Worm (Caenorhabditis elegans): ENCODE data around the gene maph-1.3.

Gene maph-1.3

DNA sequence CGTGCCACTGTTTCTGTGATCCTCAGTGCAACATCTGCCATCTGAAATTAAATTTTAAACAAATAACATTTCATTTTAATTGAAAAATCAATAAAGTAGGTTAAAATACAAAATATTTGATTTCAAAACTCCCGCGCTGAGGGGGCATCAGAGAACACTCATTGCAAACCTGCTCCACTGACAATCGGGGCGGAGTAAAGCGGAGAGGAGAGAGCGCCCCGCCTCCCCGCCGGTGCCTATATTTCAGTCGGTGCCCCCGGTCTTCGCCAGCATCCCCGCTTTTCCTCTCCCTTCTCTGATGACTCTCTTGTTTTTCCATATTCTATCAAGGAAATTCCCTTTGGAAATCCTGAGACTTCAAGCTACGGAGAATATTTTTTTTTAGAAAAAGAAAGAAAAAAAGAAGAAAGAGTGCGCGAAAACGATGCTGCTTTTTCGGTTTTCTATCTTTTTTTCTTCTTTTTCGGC, 18.3 kb downstream of the maph-1.3 start, which contains the start of gene brc-1 (continued):
- TF ChIP-seq nhr-237 (tag; optimal IDR thresholded peaks at IDR 0.05) (no peak), blmp-1 (tag; optimal IDR thresholded peaks at IDR 0.05; ENCODE audit: insufficient read depth) (peak; percentile 66), lin-13 (GFP tag; optimal IDR thresholded peaks at IDR 0.05) (peak; percentile 95), unc-55 (GFP tag; optimal IDR thresholded peaks at IDR 0.05) (peak; percentile 98), egl-27 (tag; optimal IDR thresholded peaks at IDR 0.05) (peak; percentile 53), ceh-16 (tag; optimal IDR thresholded peaks at IDR 0.05) (peak; percentile 70), nhr-21 (tag; optimal IDR thresholded peaks at IDR 0.05) (peak; percentile 74), peb-1 (tag; optimal IDR thresholded peaks at IDR 0.05) (no peak), ZK546.5 (tag; optimal IDR thresholded peaks at IDR 0.05) (peak; percentile 52)

DNA sequence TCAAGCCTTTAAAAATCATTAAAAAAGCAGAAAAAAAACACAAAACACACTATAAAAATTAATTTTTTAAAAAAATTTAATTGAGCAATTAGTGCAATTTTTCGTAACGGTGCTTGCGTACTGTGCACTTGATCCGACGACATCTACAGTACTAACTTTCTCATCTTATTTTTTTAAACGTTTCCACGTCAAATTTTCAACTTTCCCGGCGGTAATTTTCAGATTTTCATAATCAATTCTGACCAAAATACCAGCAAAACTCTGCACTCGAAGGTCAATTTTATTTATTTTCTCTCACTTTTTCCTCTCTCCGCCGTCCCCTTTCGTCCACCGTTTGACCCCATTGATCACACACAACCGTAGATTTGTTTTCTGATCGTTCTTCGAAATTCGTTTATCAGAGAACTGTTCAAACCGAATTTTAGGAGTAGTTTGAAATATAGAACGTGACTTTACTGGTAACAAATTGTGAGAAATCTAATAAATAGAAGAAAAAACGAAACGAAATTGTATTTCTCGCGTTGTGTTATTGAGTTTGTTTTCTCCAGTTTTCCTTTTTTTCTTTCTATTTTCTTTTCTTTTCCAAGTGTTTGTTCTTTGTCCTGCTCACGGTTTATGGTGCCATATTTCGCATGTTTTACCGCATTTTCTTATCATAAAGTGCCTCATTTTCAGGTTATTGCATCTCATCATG, 19.3 kb downstream of the maph-1.3 start, which contains the start of gene acs-19:
TSS of gene acs-19 (plus strand) at position 676 of the 694 bp plus-strand sequence.
- TF ChIP-seq nhr-11 (tag; optimal IDR thresholded peaks at IDR 0.05) (no peak), lin-39 (tag; optimal IDR thresholded peaks at IDR 0.05) (no peak), C34F6.9 (tag; optimal IDR thresholded peaks at IDR 0.05) (peak; percentile 29), sma-9 (GFP tag; optimal IDR thresholded peaks at IDR 0.05) (no peak), sma-9 (tag; optimal IDR thresholded peaks at IDR 0.05) (no peak), nhr-129 (tag; optimal IDR thresholded peaks at IDR 0.05) (peak; percentile 14), ztf-4 (tag; optimal IDR thresholded peaks at IDR 0.05) (peak; percentile 17), nhr-77 (tag; optimal IDR thresholded peaks at IDR 0.05) (no peak), mab-5 (tag; optimal IDR thresholded peaks at IDR 0.05) (no peak), R02D3.7 (tag; optimal IDR thresholded peaks at IDR 0.05) (no peak), skn-1 (tag; optimal IDR thresholded peaks at IDR 0.05) (no peak), Y55F3AM.14 (GFP tag; optimal IDR thresholded peaks at IDR 0.05) (peak; percentile 25), ama-1 (optimal IDR thresholded peaks at IDR 0.05) (no peak), mbf-1 (tag; optimal IDR thresholded peaks at IDR 0.05) (no peak), sem-4 (tag; optimal IDR thresholded peaks at IDR 0.05) (peak; percentile 38), fos-1 (tag; optimal IDR thresholded peaks at IDR 0.05) (no peak), nhr-6 (tag; optimal IDR thresholded peaks at IDR 0.05) (peak; percentile 35), lsy-2 (tag; optimal IDR thresholded peaks at IDR 0.05) (peak in 1 of 2 experiments; percentile 35), crh-2 (tag; optimal IDR thresholded peaks at IDR 0.05) (peak; percentile 32), lin-13 (GFP tag; optimal IDR thresholded peaks at IDR 0.05) (peak; percentile 20), ZK546.5 (tag; optimal IDR thresholded peaks at IDR 0.05) (no peak), gmeb-1 (tag; optimal IDR thresholded peaks at IDR 0.05) (no peak)

DNA sequence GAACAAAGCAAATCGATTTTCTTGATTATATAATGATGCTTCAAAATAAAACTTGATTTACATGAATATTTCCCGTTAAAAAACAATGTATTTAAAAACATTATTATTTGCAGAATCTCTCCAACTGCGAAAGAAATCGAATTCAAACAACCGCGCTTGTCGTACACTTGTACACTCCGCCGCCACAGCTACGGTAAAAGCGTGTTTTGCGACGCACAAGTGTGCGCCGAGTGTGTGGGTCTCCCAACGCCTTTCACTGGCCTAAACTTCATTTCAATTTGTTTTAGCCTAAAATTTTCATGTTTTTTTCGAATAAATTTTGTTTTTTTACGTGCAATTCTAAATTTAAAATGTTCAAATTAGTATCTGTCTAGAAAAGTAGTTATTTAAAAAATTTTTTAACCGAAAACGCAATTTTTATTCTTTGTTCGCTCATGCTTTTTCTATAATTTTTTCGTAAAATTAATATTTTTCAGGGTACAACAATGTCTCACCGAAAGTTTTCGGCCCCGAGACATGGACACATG, 22.7 kb downstream of the maph-1.3 start, which contains the start of gene rpl-3:
TSS of gene rpl-3 (plus strand) at position 477 of the 527 bp plus-strand sequence.
- peak; percentile 100 for TF ChIP-seq C34F6.9 (tag; optimal IDR thresholded peaks at IDR 0.05)
- TF ChIP-seq unc-62 (GFP tag; optimal IDR thresholded peaks at IDR 0.05) = peak; percentile 99
- TF ChIP-seq alr-1 (tag; optimal IDR thresholded peaks at IDR 0.05) = no peak
- peak; percentile 100 for TF ChIP-seq ceh-16 (tag; optimal IDR thresholded peaks at IDR 0.05)
- peak; percentile 100 for TF ChIP-seq ztf-4 (tag; optimal IDR thresholded peaks at IDR 0.05)
- peak; percentile 100 for TF ChIP-seq Y55F3AM.14 (GFP tag; optimal IDR thresholded peaks at IDR 0.05)
- peak; percentile 100 for TF ChIP-seq sem-4 (tag; optimal IDR thresholded peaks at IDR 0.05)
- TF ChIP-seq nhr-77 (tag; optimal IDR thresholded peaks at IDR 0.05) = peak; percentile 99
- peak; percentile 82 for TF ChIP-seq nhr-23 (tag; optimal IDR thresholded peaks at IDR 0.05)
- peak; percentile 82 for TF ChIP-seq elt-3 (tag; optimal IDR thresholded peaks at IDR 0.05)
- TF ChIP-seq nhr-21 (tag; optimal IDR thresholded peaks at IDR 0.05) = peak; percentile 100
- TF ChIP-seq blmp-1 (tag; optimal IDR thresholded peaks at IDR 0.05; ENCODE audit: insufficient read depth) = peak; percentile 99
- no peak for TF ChIP-seq peb-1 (tag; optimal IDR thresholded peaks at IDR 0.05)
- TF ChIP-seq nhr-129 (tag; optimal IDR thresholded peaks at IDR 0.05) = peak; percentile 99
- peak; percentile 100 for TF ChIP-seq egl-27 (tag; optimal IDR thresholded peaks at IDR 0.05)
- TF ChIP-seq snpc-4 (tag; optimal IDR thresholded peaks at IDR 0.05) = peak; percentile 96
- peak; percentile 100 for TF ChIP-seq F13H6.1 (tag; optimal IDR thresholded peaks at IDR 0.05)
- TF ChIP-seq aly-2 (tag; optimal IDR thresholded peaks at IDR 0.05) = peak; percentile 83
- peak; percentile 83 for TF ChIP-seq elt-1 (tag; optimal IDR thresholded peaks at IDR 0.05)
- TF ChIP-seq nhr-11 (tag; optimal IDR thresholded peaks at IDR 0.05) = peak; percentile 93
- TF ChIP-seq ztf-1 (GFP tag; conservative IDR thresholded peaks at IDR 0.05) = peak; percentile 100
- peak; percentile 90 for TF ChIP-seq R02D3.7 (tag; optimal IDR thresholded peaks at IDR 0.05)
- peak; percentile 94 for TF ChIP-seq ama-1 (optimal IDR thresholded peaks at IDR 0.05)
- TF ChIP-seq nhr-6 (tag; optimal IDR thresholded peaks at IDR 0.05) = peak; percentile 100
- TF ChIP-seq ZK546.5 (tag; optimal IDR thresholded peaks at IDR 0.05) = peak; percentile 95
- TF ChIP-seq sma-3 (GFP tag; optimal IDR thresholded peaks at IDR 0.05) = peak; percentile 100
- peak; percentile 72 for TF ChIP-seq mbf-1 (tag; optimal IDR thresholded peaks at IDR 0.05)
- peak; percentile 100 for TF ChIP-seq zag-1 (tag; optimal IDR thresholded peaks at IDR 0.05)
- peak; percentile 100 for TF ChIP-seq ceh-82 (tag; optimal IDR thresholded peaks at IDR 0.05)
- peak; percentile 100 for TF ChIP-seq nhr-10 (tag; optimal IDR thresholded peaks at IDR 0.05)
- peak; percentile 86 for TF ChIP-seq ztf-11 (tag; optimal IDR thresholded peaks at IDR 0.05)
- peak; percentile 100 for TF ChIP-seq fos-1 (tag; optimal IDR thresholded peaks at IDR 0.05)
- TF ChIP-seq gmeb-1 (tag; optimal IDR thresholded peaks at IDR 0.05) = peak; percentile 100
- peak; percentile 92 to 98 for TF ChIP-seq mdl-1 (tag; optimal IDR thresholded peaks at IDR 0.05)
- TF ChIP-seq mab-5 (tag; optimal IDR thresholded peaks at IDR 0.05) = peak; percentile 99
- TF ChIP-seq skn-1 (tag; optimal IDR thresholded peaks at IDR 0.05) = peak; percentile 96
- peak; percentile 100 for TF ChIP-seq lin-11 (tag; optimal IDR thresholded peaks at IDR 0.05)

All from whole organism, L2 larva.